Worm (Caenorhabditis elegans): ENCODE data around the gene srh-283.

DNA sequence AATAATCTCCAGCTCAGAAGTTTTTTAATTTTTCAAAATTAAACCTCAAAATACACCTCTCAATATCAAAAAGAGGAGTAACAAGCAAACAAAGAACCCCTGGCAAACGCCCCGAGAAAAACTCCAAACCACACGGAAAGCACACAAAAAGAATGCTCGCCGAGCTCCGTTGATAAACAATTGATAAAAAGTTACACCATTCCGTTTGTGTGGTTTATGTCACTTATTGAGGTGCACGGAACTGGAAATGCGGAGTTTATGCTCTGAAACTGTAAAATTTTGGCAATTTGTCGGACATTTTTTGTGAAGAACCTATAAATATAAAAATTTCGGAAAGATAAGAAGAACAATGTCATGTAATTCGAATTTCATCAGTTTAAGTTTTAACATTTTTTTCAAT, 12.8 kb upstream of the srh-283 start:
- TF ChIP-seq unc-86 (tag; optimal IDR thresholded peaks at IDR 0.05) (no peak), sox-4 (tag; optimal IDR thresholded peaks at IDR 0.05) (no peak)

All from whole organism, late embryonic.